Worm (Caenorhabditis elegans) whole organism, L1 larva: ENCODE data around the gene mtr-4.

Experiments used
- C16A3.4 ChIP-seq: fragments of 150-350 bp; optimal IDR thresholded peaks from 2 replicates; lab custom pipeline; 2014; ENCODE audit warnings: missing biosample characterization, missing genetic modification characterization
- Y116A8C.19 ChIP-seq: sonication (generic microtip); optimal IDR thresholded peaks from 2 replicates; lab custom pipeline; 2016; ENCODE audit warnings: missing compliant biosample characterization, missing genetic modification characterization, borderline replicate concordance
- alr-1 ChIP-seq: fragments of 200-800 bp; sonication (Bioruptor generic); optimal IDR thresholded peaks from 2 replicates; lab custom pipeline; 2018; ENCODE audit warnings: borderline replicate concordance, mild to moderate bottlenecking, missing genetic modification characterization, missing compliant biosample characterization
- aly-2 ChIP-seq: fragments of 150-350 bp; optimal IDR thresholded peaks from 2 replicates; lab custom pipeline; 2014; ENCODE audit warnings: missing biosample characterization, missing genetic modification characterization
- ama-1 ChIP-seq: fragments of 150-350 bp; optimal IDR thresholded peaks from 2 replicates; lab custom pipeline; 2014
- ceh-63 ChIP-seq: fragments of 200-800 bp; sonication (Bioruptor generic); optimal IDR thresholded peaks from 2 replicates; lab custom pipeline; 2018; ENCODE audit warnings: mild to moderate bottlenecking, missing genetic modification characterization, missing compliant biosample characterization
- ceh-88 ChIP-seq: fragments of 200-800 bp; sonication (Bioruptor generic); IDR thresholded peaks from 2 replicates; pipeline ENCODE4 v1.3.6; 2022; ENCODE audit warnings: missing genetic modification characterization, missing compliant biosample characterization
- ceh-90 ChIP-seq: sonication (generic microtip); optimal IDR thresholded peaks from 2 replicates; lab custom pipeline; 2016; ENCODE audit warnings: missing genetic modification characterization, missing compliant biosample characterization
- dsc-1 ChIP-seq: sonication (generic microtip); optimal IDR thresholded peaks from 2 replicates; lab custom pipeline; 2016; ENCODE audit warnings: mild to moderate bottlenecking, missing genetic modification characterization, missing compliant biosample characterization
- efl-1 ChIP-seq, 4 experiments: fragments of 150-350 bp; optimal IDR thresholded peaks in 3 of 4; peaks in 1 of 4; 1 replicate in 1 of 4; 2 replicates in 3 of 4; lab custom pipeline; 2014; ENCODE audit warnings: missing biosample characterization in 2 of 4, missing genetic modification characterization in 2 of 4, missing genetic modification reagents in 2 of 4
- efl-3 ChIP-seq: fragments of 200-800 bp; sonication (Bioruptor generic); optimal IDR thresholded peaks from 2 replicates; lab custom pipeline; 2018; ENCODE audit warnings: mild to moderate bottlenecking, missing genetic modification characterization, missing compliant biosample characterization
- egl-13 ChIP-seq: sonication (generic microtip); optimal IDR thresholded peaks from 2 replicates; lab custom pipeline; 2016; ENCODE audit warnings: missing genotype, missing genetic modification reagents, missing genetic modification characterization, missing compliant biosample characterization
- elt-2 ChIP-seq: sonication (generic microtip); optimal IDR thresholded peaks from 2 replicates; lab custom pipeline; 2016; ENCODE audit warnings: missing genetic modification characterization, mild to moderate bottlenecking, inconsistent platforms, missing compliant biosample characterization, missing genetic modification reagents
- elt-3 ChIP-seq, 6 experiments: fragments of 150-350 bp in 1 of 6; sonication (generic microtip); optimal IDR thresholded peaks; 2 replicates each; lab custom pipeline; 2017 to 2018; ENCODE audit warnings: missing biosample characterization in 6 of 6, missing genetic modification characterization in 6 of 6, inconsistent platforms in 1 of 6
- fkh-4 ChIP-seq: sonication (generic microtip); optimal IDR thresholded peaks from 2 replicates; lab custom pipeline; 2016; ENCODE audit warnings: missing compliant biosample characterization, missing genetic modification characterization, borderline replicate concordance
- hlh-17 ChIP-seq: fragments of 200-800 bp; sonication (Bioruptor generic); optimal IDR thresholded peaks from 2 replicates; lab custom pipeline; 2018; ENCODE audit warnings: missing genetic modification characterization, mild to moderate bottlenecking, missing compliant biosample characterization, moderate library complexity, borderline replicate concordance
- hpl-2 ChIP-seq: fragments of 150-350 bp; optimal IDR thresholded peaks from 2 replicates; lab custom pipeline; 2014; ENCODE audit warnings: missing biosample characterization, missing genetic modification reagents, missing genetic modification characterization
- irx-1 ChIP-seq: sonication (generic microtip); optimal IDR thresholded peaks from 2 replicates; lab custom pipeline; 2016; ENCODE audit warnings: missing genetic modification characterization, missing compliant biosample characterization
- jun-1 ChIP-seq: fragments of 150-350 bp; optimal IDR thresholded peaks from 2 replicates; lab custom pipeline; 2014; ENCODE audit warnings: missing biosample characterization, missing genetic modification reagents, missing genetic modification characterization
- lin-39 ChIP-seq: fragments of 150-350 bp; optimal IDR thresholded peaks from 2 replicates; lab custom pipeline; 2014; ENCODE audit warnings: missing biosample characterization, missing genetic modification reagents, missing genetic modification characterization
- lir-3 ChIP-seq: sonication (generic microtip); optimal IDR thresholded peaks from 2 replicates; lab custom pipeline; 2016; ENCODE audit warnings: mild to moderate bottlenecking, missing genetic modification characterization, moderate library complexity, missing compliant biosample characterization; ENCODE audit not compliant: poor library complexity
- mdl-1 ChIP-seq, 2 experiments: fragments of 150-350 bp; optimal IDR thresholded peaks; 2 replicates each; lab custom pipeline; 2014 to 2017; ENCODE audit warnings: missing biosample characterization in 2 of 2, missing genetic modification characterization in 2 of 2, inconsistent platforms in 1 of 2
- nhr-11 ChIP-seq: fragments of 150-350 bp; optimal IDR thresholded peaks from 2 replicates; lab custom pipeline; 2014; ENCODE audit warnings: missing biosample characterization, missing genetic modification characterization
- nhr-12 ChIP-seq: sonication (generic microtip); optimal IDR thresholded peaks from 2 replicates; lab custom pipeline; 2017; ENCODE audit warnings: missing biosample characterization, missing genetic modification characterization
- nhr-20 ChIP-seq: sonication (generic microtip); optimal IDR thresholded peaks from 2 replicates; lab custom pipeline; 2016; ENCODE audit warnings: mild to moderate bottlenecking, missing genetic modification characterization, missing compliant biosample characterization
- nhr-47 ChIP-seq: sonication (generic microtip); optimal IDR thresholded peaks from 2 replicates; lab custom pipeline; 2016; ENCODE audit warnings: mild to moderate bottlenecking, missing genetic modification characterization, moderate library complexity, missing compliant biosample characterization
- nhr-71 ChIP-seq: sonication (generic microtip); optimal IDR thresholded peaks from 2 replicates; lab custom pipeline; 2016; ENCODE audit warnings: mild to moderate bottlenecking, missing genetic modification characterization, moderate library complexity, missing compliant biosample characterization
- nhr-84 ChIP-seq: sonication (generic microtip); optimal IDR thresholded peaks from 2 replicates; lab custom pipeline; 2017; ENCODE audit warnings: missing biosample characterization, missing genetic modification characterization
- nhr-85 ChIP-seq: sonication (generic microtip); peaks from one replicate; lab custom pipeline; 2016; ENCODE audit warnings: missing genetic modification characterization, inconsistent platforms, missing compliant biosample characterization
- nhr-90 ChIP-seq: sonication (generic microtip); optimal IDR thresholded peaks from 2 replicates; lab custom pipeline; 2016; ENCODE audit warnings: mild to moderate bottlenecking, missing genetic modification characterization, missing compliant biosample characterization; ENCODE audit not compliant: poor library complexity
- pag-3 ChIP-seq: sonication (generic microtip); optimal IDR thresholded peaks from 2 replicates; lab custom pipeline; 2017; ENCODE audit warnings: missing genetic modification characterization, mild to moderate bottlenecking, missing compliant biosample characterization, antibody characterized with exemption, borderline replicate concordance; ENCODE audit not compliant: insufficient read depth
- pax-3 ChIP-seq: fragments of 200-800 bp; sonication (Bioruptor generic); optimal IDR thresholded peaks from 2 replicates; lab custom pipeline; 2018; ENCODE audit warnings: mild to moderate bottlenecking, missing genetic modification characterization, moderate library complexity, missing compliant biosample characterization
- rnt-1 ChIP-seq: sonication (generic microtip); optimal IDR thresholded peaks from 2 replicates; lab custom pipeline; 2016; ENCODE audit warnings: mild to moderate bottlenecking, missing genetic modification characterization, moderate library complexity, missing compliant biosample characterization
- skn-1 ChIP-seq: fragments of 150-350 bp; optimal IDR thresholded peaks from 2 replicates; lab custom pipeline; 2014; ENCODE audit warnings: missing biosample characterization, missing genetic modification characterization
- sptf-1 ChIP-seq: fragments of 150-350 bp; optimal IDR thresholded peaks from 2 replicates; lab custom pipeline; 2014; ENCODE audit warnings: missing biosample characterization, missing genetic modification characterization
- tbx-2 ChIP-seq: sonication (generic microtip); optimal IDR thresholded peaks from 2 replicates; lab custom pipeline; 2016; ENCODE audit warnings: missing genetic modification characterization, missing compliant biosample characterization
- unc-130 ChIP-seq: fragments of 150-350 bp; optimal IDR thresholded peaks from 2 replicates; lab custom pipeline; 2017; ENCODE audit warnings: missing biosample characterization, missing genetic modification characterization, inconsistent platforms
- unc-30 ChIP-seq: sonication (generic microtip); optimal IDR thresholded peaks from 2 replicates; lab custom pipeline; 2017; ENCODE audit warnings: missing biosample characterization, missing genetic modification characterization
- unc-62 ChIP-seq: fragments of 150-350 bp; optimal IDR thresholded peaks from 2 replicates; lab custom pipeline; 2014; ENCODE audit warnings: missing biosample characterization, missing genetic modification reagents, missing genetic modification characterization
- unc-86 ChIP-seq: sonication (generic microtip); optimal IDR thresholded peaks from 2 replicates; lab custom pipeline; 2016; ENCODE audit warnings: missing genetic modification characterization, missing compliant biosample characterization
- unc-98 ChIP-seq: fragments of 200-800 bp; sonication (Bioruptor generic); IDR thresholded peaks from 2 replicates; pipeline ENCODE4 v1.3.6; 2022; ENCODE audit warnings: missing genetic modification characterization, missing compliant biosample characterization
- zip-4 ChIP-seq: fragments of 200-800 bp; sonication (Bioruptor generic); optimal IDR thresholded peaks from 2 replicates; lab custom pipeline; 2018; ENCODE audit warnings: mild to moderate bottlenecking, missing genetic modification characterization, moderate library complexity, missing compliant biosample characterization
- ztf-11 ChIP-seq, 2 experiments: sonication (generic microtip); optimal IDR thresholded peaks; 2 replicates each; lab custom pipeline; 2016 to 2017; ENCODE audit warnings: missing genetic modification characterization in 2 of 2, missing biosample characterization in 1 of 2, missing compliant biosample characterization in 1 of 2

Gene mtr-4

DNA sequence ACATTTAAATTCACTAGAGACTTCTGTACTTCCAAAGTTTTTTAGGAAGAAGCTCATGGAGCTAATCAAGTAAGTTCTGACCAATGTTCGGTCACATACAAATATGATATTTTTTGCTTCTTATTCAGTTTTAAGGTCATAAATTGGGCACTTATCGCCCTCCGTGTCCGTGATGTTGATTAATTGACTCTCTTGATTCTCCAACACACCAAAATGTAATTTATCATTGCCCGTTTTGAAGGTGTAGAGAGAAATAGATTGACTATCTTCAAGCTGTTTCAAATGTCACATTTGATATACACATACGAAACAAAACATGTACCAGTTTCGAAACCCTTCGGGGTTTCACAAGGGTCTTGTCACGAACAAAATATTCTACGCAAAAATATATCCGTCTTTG lies 34.8 kb upstream of the mtr-4 start (continued):
- no peak for TF ChIP-seq nhr-12 (tag; lab: Kevin White, UChicago)
- no peak for TF ChIP-seq unc-98 (GFP tag; lab: Robert Waterston, UW)
- no peak for TF ChIP-seq unc-86 (tag; lab: Kevin White, UChicago)
- TF ChIP-seq ama-1, result no peak
- TF ChIP-seq efl-1 (optimal IDR thresholded peaks at IDR 0.05; lab: Kevin White, UChicago), result no peak
- no peak for TF ChIP-seq efl-1 (GFP tag; optimal IDR thresholded peaks at IDR 0.05 in 1 of 2; lab: Kevin White, UChicago)
- TF ChIP-seq nhr-84 (tag; lab: Kevin White, UChicago), result no peak
- TF ChIP-seq nhr-90 (tag; lab: Kevin White, UChicago), result no peak
- peak; percentile 17 for TF ChIP-seq nhr-20 (tag; lab: Kevin White, UChicago)
- TF ChIP-seq C16A3.4 (tag; lab: Kevin White, UChicago), result no peak
- no peak for TF ChIP-seq elt-3 (tag; optimal IDR thresholded peaks at IDR 0.05; lab: Kevin White, UChicago)
- TF ChIP-seq unc-130, result no peak
- peak; percentile 47 for TF ChIP-seq lin-39
- TF ChIP-seq ceh-63 (GFP tag; lab: Kevin White, UChicago), result no peak
- TF ChIP-seq unc-30 (tag; lab: Kevin White, UChicago), result no peak

DNA sequence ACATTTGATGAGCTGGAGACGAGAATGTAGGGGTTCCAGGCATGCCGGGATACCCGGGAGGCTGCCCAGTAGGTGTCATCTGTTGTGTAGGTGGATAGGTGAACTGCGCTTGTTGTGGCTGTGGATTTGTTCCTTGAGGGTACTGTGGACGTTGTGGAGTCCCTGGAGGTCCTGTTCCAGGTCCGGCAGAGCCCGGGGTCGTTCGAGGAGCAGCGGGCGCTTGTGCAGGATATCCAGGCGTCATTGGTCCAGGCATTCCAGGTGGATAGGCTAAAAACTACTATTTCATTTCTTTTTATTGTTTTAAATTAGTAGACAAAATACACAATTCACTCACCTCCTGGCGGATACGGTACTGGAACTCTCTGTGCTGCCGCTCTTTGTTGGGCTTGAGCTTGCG lies 30.2 kb upstream of the mtr-4 start:
- no peak for TF ChIP-seq efl-1 (optimal IDR thresholded peaks at IDR 0.05; lab: Kevin White, UChicago)
- TF ChIP-seq efl-1 (GFP tag; optimal IDR thresholded peaks at IDR 0.05 in 1 of 2; lab: Kevin White, UChicago), result peak in 1 of 2 experiments; percentile 92
- no peak for TF ChIP-seq efl-3 (GFP tag; lab: Kevin White, UChicago)

DNA sequence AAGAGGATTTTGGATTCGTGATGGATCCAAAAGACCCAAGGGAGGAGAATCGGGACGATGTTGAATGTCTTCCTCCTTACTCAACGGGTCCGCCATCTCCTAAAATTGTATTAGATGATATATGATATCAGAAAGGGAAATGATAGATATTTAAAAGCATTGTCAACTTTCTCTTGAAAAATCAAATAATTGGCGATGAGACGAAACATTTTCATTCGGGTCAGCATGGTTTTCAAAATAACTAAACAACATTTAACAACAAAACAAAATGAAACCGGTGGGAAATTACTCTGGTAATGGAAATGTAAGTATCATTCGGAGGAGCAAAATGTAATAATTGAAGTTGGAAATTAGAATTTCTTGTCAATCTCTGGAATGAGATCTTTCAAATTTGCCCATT lies 29.0 kb upstream of the mtr-4 start, which contains the start of gene pis-1:
Gene pis-1, minus strand, starts transcription at position 101 of the 400 bp plus-strand sequence.
- no peak for TF ChIP-seq unc-62
- peak; percentile 20 for TF ChIP-seq nhr-85 (tag; lab: Kevin White, UChicago)

DNA sequence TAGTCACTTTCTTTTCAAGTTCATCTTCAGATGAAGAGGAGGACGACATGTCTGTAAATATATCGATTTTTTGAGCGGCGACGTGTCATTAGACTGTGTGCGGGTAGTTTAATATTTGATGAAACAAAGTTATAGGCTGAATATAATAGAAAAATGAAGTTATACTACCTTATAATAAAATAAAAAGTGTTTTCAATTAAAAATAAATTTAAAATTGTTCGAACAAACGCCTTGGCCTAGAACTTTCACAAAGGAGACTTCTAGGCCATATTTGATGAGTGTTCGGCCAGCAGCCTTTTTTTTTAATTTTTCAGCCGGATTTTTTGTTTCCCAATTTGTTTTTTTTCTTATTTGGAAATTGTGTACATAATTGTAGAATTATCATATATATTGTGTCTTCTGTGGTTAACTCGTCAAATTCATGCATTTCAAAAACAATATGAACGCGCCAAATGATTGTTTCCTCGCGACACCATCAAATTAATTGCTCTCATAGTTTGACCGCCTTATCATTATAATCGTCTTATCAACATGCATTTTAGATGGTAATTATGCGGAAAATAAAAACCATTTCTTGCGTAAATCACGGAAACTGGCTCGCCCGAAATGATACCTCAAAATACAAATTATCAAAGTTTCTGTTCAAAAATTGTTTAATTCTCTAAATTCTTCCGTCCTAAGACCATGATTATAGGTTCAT lies 28.0 kb upstream of the mtr-4 start, which contains the start of gene T13F2.2:
Gene T13F2.2, minus strand, starts transcription at position 51 of the 700 bp plus-strand sequence.
- TF ChIP-seq mdl-1 (tag; optimal IDR thresholded peaks at IDR 0.05; lab: Kevin White, UChicago), result no peak
- TF ChIP-seq lir-3, result peak; percentile 63
- no peak for TF ChIP-seq alr-1 (tag; lab: Kevin White, UChicago)
- TF ChIP-seq tbx-2, result peak; percentile 16
- TF ChIP-seq unc-130, result no peak
- TF ChIP-seq efl-1 (optimal IDR thresholded peaks at IDR 0.05; lab: Kevin White, UChicago), result peak in 1 of 2 experiments; percentile 18
- peak in 1 of 2 experiments; percentile 53 for TF ChIP-seq efl-1 (GFP tag; optimal IDR thresholded peaks at IDR 0.05 in 1 of 2; lab: Kevin White, UChicago)
- no peak for TF ChIP-seq pag-3 (tag; lab: Kevin White, UChicago)
- TF ChIP-seq sptf-1 (tag; lab: Kevin White, UChicago), result no peak
- peak; percentile 24 for TF ChIP-seq nhr-71 (tag; lab: Kevin White, UChicago)
- peak; percentile 32 for TF ChIP-seq irx-1 (tag; lab: Kevin White, UChicago)
- no peak for TF ChIP-seq skn-1 (tag; lab: Kevin White, UChicago)
- TF ChIP-seq nhr-20 (tag; lab: Kevin White, UChicago), result no peak
- no peak for TF ChIP-seq ama-1
- no peak for TF ChIP-seq jun-1 (tag; lab: Kevin White, UChicago)
- no peak for TF ChIP-seq ceh-88 (GFP tag; lab: Robert Waterston, UW)
- no peak for TF ChIP-seq hlh-17
- no peak for TF ChIP-seq pax-3 (tag; lab: Kevin White, UChicago)
- peak; percentile 56 for TF ChIP-seq nhr-90 (tag; lab: Kevin White, UChicago)
- peak; percentile 25 for TF ChIP-seq dsc-1 (tag; lab: Kevin White, UChicago)
- peak; percentile 34 for TF ChIP-seq fkh-4 (tag; lab: Kevin White, UChicago)
- no peak for TF ChIP-seq Y116A8C.19 (tag; lab: Kevin White, UChicago)
- peak in 1 of 2 experiments; percentile 22 for TF ChIP-seq ztf-11 (tag; optimal IDR thresholded peaks at IDR 0.05; lab: Kevin White, UChicago)
- TF ChIP-seq nhr-11 (tag; lab: Kevin White, UChicago), result no peak
- peak; percentile 63 for TF ChIP-seq elt-2 (tag; lab: Kevin White, UChicago)
- no peak for TF ChIP-seq egl-13
- no peak for TF ChIP-seq aly-2 (tag; lab: Kevin White, UChicago)
- no peak for TF ChIP-seq zip-4
- TF ChIP-seq nhr-47 (tag; lab: Kevin White, UChicago), result no peak
- TF ChIP-seq rnt-1 (tag; lab: Kevin White, UChicago), result peak; percentile 65
- TF ChIP-seq ceh-90 (tag; lab: Kevin White, UChicago), result peak; percentile 79
- TF ChIP-seq hpl-2 (GFP tag; lab: Kevin White, UChicago), result no peak
